Fruit fly (Drosophila melanogaster): ENCODE measurements around the gene TTLL3A.

The TTLL3A gene

DNA sequence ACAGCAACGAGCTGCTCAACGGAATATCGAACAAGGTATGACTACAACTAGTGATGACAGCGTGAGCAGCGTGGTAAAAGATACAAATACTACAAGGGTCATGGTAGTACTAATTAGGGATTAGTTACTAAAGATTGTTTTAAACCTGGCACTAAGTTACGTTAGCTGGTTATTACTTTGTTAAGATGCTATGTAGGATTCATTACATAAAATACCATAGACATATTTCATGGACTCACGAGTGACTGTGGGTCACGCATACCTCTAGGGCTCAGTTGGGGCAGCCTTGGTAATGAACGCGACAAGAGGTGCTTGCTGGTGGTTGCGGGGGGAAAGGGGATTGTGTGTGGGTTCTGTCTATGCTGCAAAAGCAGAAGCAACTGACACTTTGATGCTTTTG lies 34.9 kb upstream of the TTLL3A start (continued):
- TF ChIP-seq HmgD (GFP tag; optimal IDR thresholded peaks at IDR 0.05): no peak
- no peak for TF ChIP-seq cas (GFP tag; IDR thresholded peaks at IDR 0.05)
- no peak for TF ChIP-seq chif (GFP tag; optimal IDR thresholded peaks at IDR 0.05)
- TF ChIP-seq dpn (GFP tag; optimal IDR thresholded peaks at IDR 0.05): no peak
- TF ChIP-seq ro (GFP tag; IDR thresholded peaks at IDR 0.05): no peak
- TF ChIP-seq Rx (GFP tag; IDR thresholded peaks at IDR 0.05): no peak
- TF ChIP-seq dm (GFP tag; optimal IDR thresholded peaks at IDR 0.05): no peak
- TF ChIP-seq fd64A (GFP tag; optimal IDR thresholded peaks at IDR 0.05): no peak
- no peak for TF ChIP-seq shn (GFP tag; optimal IDR thresholded peaks at IDR 0.05)
- no peak for TF ChIP-seq ci (GFP tag; IDR thresholded peaks at IDR 0.05)
- TF ChIP-seq Fer3 (tag; optimal IDR thresholded peaks at IDR 0.05): no peak
- TF ChIP-seq tgo (GFP tag; IDR thresholded peaks at IDR 0.05): no peak
- no peak for TF ChIP-seq bsh (GFP tag; optimal IDR thresholded peaks at IDR 0.05)
- TF ChIP-seq Bteb2 (GFP tag; optimal IDR thresholded peaks at IDR 0.05): no peak
- no peak for TF ChIP-seq sisA (GFP tag; IDR thresholded peaks at IDR 0.05)
- no peak for TF ChIP-seq ara (GFP tag; IDR thresholded peaks at IDR 0.05)
- TF ChIP-seq phol (tag; optimal IDR thresholded peaks at IDR 0.05): no peak
- TF ChIP-seq CG9797 (GFP tag; optimal IDR thresholded peaks at IDR 0.05): no peak
- TF ChIP-seq so (GFP tag; IDR thresholded peaks at IDR 0.05): no peak
- peak; percentile 46; the same call in 1 of the 2 replicates for TF ChIP-seq sna (GFP tag; IDR thresholded peaks at IDR 0.05; ENCODE audit: partially characterized antibody)
- no peak for TF ChIP-seq Jarid2 (GFP tag; optimal IDR thresholded peaks at IDR 0.05)
- no peak for TF ChIP-seq CG12942 (GFP tag; optimal IDR thresholded peaks at IDR 0.05)
- TF ChIP-seq CG17568 (GFP tag; optimal IDR thresholded peaks at IDR 0.05): no peak
- TF ChIP-seq CG2678 (tag; optimal IDR thresholded peaks at IDR 0.05): no peak
- no peak for TF ChIP-seq ems (GFP tag; optimal IDR thresholded peaks at IDR 0.05)
- TF ChIP-seq Tbp (GFP tag; optimal IDR thresholded peaks at IDR 0.05): no peak
- no peak for TF ChIP-seq Chrac-16 (GFP tag; optimal IDR thresholded peaks at IDR 0.05)
- no peak for TF ChIP-seq CG34376 (GFP tag; optimal IDR thresholded peaks at IDR 0.05)
- no peak for TF ChIP-seq CG12744 (GFP tag; optimal IDR thresholded peaks at IDR 0.05)
- TF ChIP-seq trh (GFP tag; optimal IDR thresholded peaks at IDR 0.05): no peak
- no peak for TF ChIP-seq chm (GFP tag; IDR thresholded peaks at IDR 0.05)
- no peak for TF ChIP-seq CG13123 (GFP tag; optimal IDR thresholded peaks at IDR 0.05)

- TF ChIP-seq CG18599 (GFP tag; optimal IDR thresholded peaks at IDR 0.05): no peak
- no peak for TF ChIP-seq scrt (GFP tag; optimal IDR thresholded peaks at IDR 0.05)
- TF ChIP-seq Dp (GFP tag; optimal IDR thresholded peaks at IDR 0.05): peak; percentile 23
- TF ChIP-seq Optix (GFP tag; IDR thresholded peaks at IDR 0.05): no peak
- TF ChIP-seq Dref (GFP tag; IDR thresholded peaks at IDR 0.05): 0 out of 2 replicates have a peak, but pooled peaks have one; percentile 30
- 0 out of 2 replicates have a peak, but pooled peaks have one; percentile 28 for TF ChIP-seq sna (GFP tag; IDR thresholded peaks at IDR 0.05; ENCODE audit: partially characterized antibody)
- peak; percentile 60 for TF ChIP-seq CG12769 (tag; optimal IDR thresholded peaks at IDR 0.05)
- no peak for TF ChIP-seq Mes4 (GFP tag; optimal IDR thresholded peaks at IDR 0.05)
- no peak for TF ChIP-seq CG17612 (GFP tag; IDR thresholded peaks at IDR 0.05)
- no peak for TF ChIP-seq zen (tag; optimal IDR thresholded peaks at IDR 0.05)
- TF ChIP-seq CG17912 (GFP tag; optimal IDR thresholded peaks at IDR 0.05): no peak
- TF ChIP-seq NK7.1 (GFP tag; optimal IDR thresholded peaks at IDR 0.05): no peak
- no peak for TF ChIP-seq sim (GFP tag; IDR thresholded peaks at IDR 0.05)
- TF ChIP-seq hbn (GFP tag; IDR thresholded peaks at IDR 0.05; ENCODE audit: partially characterized antibody): 0 out of 2 replicates have a peak, but pooled peaks have one; percentile 15
- peak; percentile 55 for TF ChIP-seq ftz-f1 (GFP tag; optimal IDR thresholded peaks at IDR 0.05)
- peak; percentile 80 for TF ChIP-seq CTCF (GFP tag; optimal IDR thresholded peaks at IDR 0.05)
- TF ChIP-seq Deaf1 (tag; optimal IDR thresholded peaks at IDR 0.05): peak; percentile 75
- no peak for TF ChIP-seq CG10462 (GFP tag; optimal IDR thresholded peaks at IDR 0.05)
- TF ChIP-seq pzg (GFP tag; optimal IDR thresholded peaks at IDR 0.05): peak; percentile 24
- peak; percentile 46; the same call in 1 of the 3 replicates for TF ChIP-seq sr (GFP tag; IDR thresholded peaks at IDR 0.05)
- no peak for TF ChIP-seq crol (GFP tag; IDR thresholded peaks at IDR 0.05)
- 0 out of 2 replicates have a peak, but pooled peaks have one; percentile 7 for TF ChIP-seq CG32767 (GFP tag; IDR thresholded peaks at IDR 0.05)
- TF ChIP-seq Bgb (GFP tag; IDR thresholded peaks at IDR 0.05; ENCODE audit: partially characterized antibody): peak; percentile 49; the same call in 1 of the 2 replicates
Observed at dm6 chr2L:6773645-6774044, 33.7 kb upstream of the TTLL3A start, which contains the start of gene CG17378. Gene CG17378, plus strand, starts transcription at chr2L:6774041.
